Fruit fly (Drosophila melanogaster) whole organism, pupa: ENCODE data around the gene pasi2.
A peak's percentile ranks its signal among the peaks of the same experiment; 100 is the strongest.

ENCODE experiments used
- CG14655 ChIP-seq: fragments of 200-800 bp; sonication (Bioruptor generic); optimal IDR thresholded peaks from 3 replicates; lab custom pipeline; 2017; ENCODE audit warnings: mild to moderate bottlenecking, missing biosample characterization, missing genetic modification reagents, missing genetic modification characterization
- CG15710 ChIP-seq: fragments of 200-800 bp; sonication (Bioruptor generic); optimal IDR thresholded peaks from 2 replicates; lab custom pipeline; 2018; ENCODE audit warnings: missing biosample characterization, mild to moderate bottlenecking, missing genetic modification characterization, moderate library complexity
- CG17806 ChIP-seq: fragments of 200-800 bp; sonication (Bioruptor generic); optimal IDR thresholded peaks from 2 replicates; lab custom pipeline; 2018; ENCODE audit warnings: missing biosample characterization, mild to moderate bottlenecking, missing genetic modification characterization, moderate library complexity
- CG8159 ChIP-seq: fragments of 200-800 bp; sonication (Bioruptor generic); optimal IDR thresholded peaks from 3 replicates; lab custom pipeline; 2018; ENCODE audit warnings: missing biosample characterization, mild to moderate bottlenecking, missing genetic modification characterization, moderate library complexity
- CG9948 ChIP-seq: fragments of 200-800 bp; sonication (Bioruptor generic); optimal IDR thresholded peaks from 2 replicates; lab custom pipeline; 2018; ENCODE audit warnings: missing biosample characterization, mild to moderate bottlenecking, missing genetic modification characterization, moderate library complexity
- D1 ChIP-seq: fragments of 200-800 bp; sonication (Bioruptor generic); optimal IDR thresholded peaks from 2 replicates; lab custom pipeline; 2018; ENCODE audit warnings: missing biosample characterization, mild to moderate bottlenecking, missing genetic modification characterization, moderate library complexity
- EcR ChIP-seq: fragments of 200-800 bp; sonication (Bioruptor generic); optimal IDR thresholded peaks from 3 replicates; lab custom pipeline; 2019; ENCODE audit warnings: missing biosample characterization, missing genetic modification characterization, mild to moderate bottlenecking, moderate library complexity, missing genetic modification reagents

- peak; percentile 91 for TF ChIP-seq CG14655 (GFP tag; lab: Kevin White, UChicago)
- peak; percentile 82 for TF ChIP-seq CG9948 (tag; lab: Kevin White, UChicago)
- TF ChIP-seq CG15710: peak; percentile 83
- peak; percentile 88 for TF ChIP-seq CG8159 (tag; lab: Kevin White, UChicago)
- TF ChIP-seq D1 (tag; lab: Kevin White, UChicago): peak; percentile 89
- TF ChIP-seq EcR (GFP tag; lab: Kevin White, UChicago): no peak
- TF ChIP-seq CG17806 (tag; lab: Kevin White, UChicago): peak; percentile 76
These were observed 5.6 kb downstream of the pasi2 start for dm6 chr3R:9340425-9341188.
